Fruit fly (Drosophila melanogaster): ENCODE results near the gene CG31975.

CG31975 gene

dm6 chr2L:91830-92229, 49.0 kb downstream of the CG31975 start:
- TF ChIP-seq Doc3 (GFP tag; IDR thresholded peaks at IDR 0.05; ENCODE audit: partially characterized antibody) (no peak), cg (GFP tag; optimal IDR thresholded peaks at IDR 0.05) (no peak), pzg (GFP tag; optimal IDR thresholded peaks at IDR 0.05) (no peak), danr (GFP tag; IDR thresholded peaks at IDR 0.05) (no peak), lbe (GFP tag; optimal IDR thresholded peaks at IDR 0.05) (peak; percentile 70), corto (GFP tag; optimal IDR thresholded peaks at IDR 0.05) (peak; percentile 67), Drgx (GFP tag; IDR thresholded peaks at IDR 0.05) (peak; percentile 53; the same call in 1 of the 2 replicates), Mad (GFP tag; optimal IDR thresholded peaks at IDR 0.05) (no peak), nom (GFP tag; optimal IDR thresholded peaks at IDR 0.05) (peak; percentile 83), bsh (GFP tag; optimal IDR thresholded peaks at IDR 0.05) (peak in 1 of 2 experiments; percentile 67), B-H1 (GFP tag; IDR thresholded peaks at IDR 0.05) (no peak), Opbp (GFP tag; IDR thresholded peaks at IDR 0.05; ENCODE audit: partially characterized antibody) (no peak)

DNA sequence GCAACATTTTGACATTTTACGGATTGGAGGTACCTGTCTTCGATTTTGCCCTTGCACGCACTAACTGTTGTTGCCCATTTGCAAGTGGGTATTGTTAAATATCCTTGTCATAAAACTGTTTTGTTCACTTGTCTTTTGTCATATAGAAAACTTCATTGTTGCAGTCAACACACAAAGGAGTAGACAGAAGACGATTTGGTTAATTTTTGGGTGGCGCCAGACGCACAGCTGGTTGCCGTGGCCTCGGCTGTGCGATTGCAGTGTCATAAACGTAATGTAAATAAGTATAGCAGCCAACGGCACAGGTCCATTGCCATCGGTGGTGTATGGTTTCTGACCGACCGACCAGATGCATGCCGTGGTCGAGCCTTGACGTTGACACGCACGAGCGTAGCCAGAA, 49.5 kb downstream of the CG31975 start:
- TF ChIP-seq zen (tag; optimal IDR thresholded peaks at IDR 0.05) (peak; percentile 99), D (optimal IDR thresholded peaks at IDR 0.05) (peak; percentile 93), D (GFP tag; optimal IDR thresholded peaks at IDR 0.05) (no peak), Kr (GFP tag; optimal IDR thresholded peaks at IDR 0.05) (peak; percentile 14), CG10147 (GFP tag; optimal IDR thresholded peaks at IDR 0.05) (no peak), CG15479 (GFP tag; optimal IDR thresholded peaks at IDR 0.05) (peak; percentile 60), cwo (GFP tag; optimal IDR thresholded peaks at IDR 0.05) (no peak), prd (optimal IDR thresholded peaks at IDR 0.05) (no peak), prd (GFP tag; IDR thresholded peaks at IDR 0.05) (0 out of 3 replicates have a peak, but pooled peaks have one; percentile 29), Awh (GFP tag; IDR thresholded peaks at IDR 0.05) (no peak), CG3065 (GFP tag; optimal IDR thresholded peaks at IDR 0.05) (no peak), HLH3B (GFP tag; IDR thresholded peaks at IDR 0.05) (no peak), tin (GFP tag; optimal IDR thresholded peaks at IDR 0.05) (no peak), tll (GFP tag; optimal IDR thresholded peaks at IDR 0.05) (peak in 1 of 2 experiments; percentile 82), sc (optimal IDR thresholded peaks at IDR 0.05) (no peak), sc (GFP tag; optimal IDR thresholded peaks at IDR 0.05) (no peak), twi (tag; optimal IDR thresholded peaks at IDR 0.05) (peak; percentile 43), tx (GFP tag; optimal IDR thresholded peaks at IDR 0.05) (no peak), cad (GFP tag; optimal IDR thresholded peaks at IDR 0.05) (peak; percentile 97)

- TF ChIP-seq CG2199 (GFP tag; IDR thresholded peaks at IDR 0.05) (0 out of 3 replicates have a peak, but pooled peaks have one; percentile 27), twi (tag; optimal IDR thresholded peaks at IDR 0.05) (peak; percentile 100), Doc2 (GFP tag; IDR thresholded peaks at IDR 0.05) (no peak), caup (GFP tag; optimal IDR thresholded peaks at IDR 0.05; ENCODE audit: severe bottlenecking) (no peak)
Observed at dm6 chr2L:90081-90480, 50.7 kb downstream of the CG31975 start.

- TF ChIP-seq zen (tag; optimal IDR thresholded peaks at IDR 0.05): peak; percentile 97
- TF ChIP-seq eyg (GFP tag; optimal IDR thresholded peaks at IDR 0.05): no peak
Observed at dm6 chr2L:89158-89557, 51.6 kb downstream of the CG31975 start.

DNA sequence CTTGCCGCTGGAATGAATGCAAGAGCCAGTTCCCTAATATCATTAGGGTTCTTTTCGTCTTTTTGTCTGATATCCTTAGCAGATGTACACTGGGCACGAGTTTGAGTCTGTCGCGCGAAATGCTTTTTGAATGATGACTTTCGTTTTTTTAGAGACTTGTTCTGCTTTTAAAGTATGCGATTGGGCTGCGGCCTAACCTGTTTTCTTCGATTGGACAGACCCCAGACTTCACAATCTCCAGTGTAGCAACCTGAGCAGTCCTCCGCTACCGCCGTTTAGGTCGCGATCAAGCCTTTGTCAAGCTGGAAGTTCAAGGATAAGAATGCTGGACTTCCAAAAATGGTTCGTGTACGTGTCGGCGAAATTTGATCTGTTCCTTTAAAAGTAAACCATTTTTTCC, 52.3 kb downstream of the CG31975 start:
- TF ChIP-seq Blimp-1 (GFP tag; optimal IDR thresholded peaks at IDR 0.05) (peak; percentile 20), exex (tag; optimal IDR thresholded peaks at IDR 0.05) (no peak), Atf3 (GFP tag; optimal IDR thresholded peaks at IDR 0.05) (no peak), emc (GFP tag; optimal IDR thresholded peaks at IDR 0.05) (no peak), sens (GFP tag) (peak; percentile 19), CG2712 (tag; optimal IDR thresholded peaks at IDR 0.05) (no peak), CG18764 (GFP tag; optimal IDR thresholded peaks at IDR 0.05) (no peak), so (GFP tag; IDR thresholded peaks at IDR 0.05) (no peak), CG14860 (GFP tag; IDR thresholded peaks at IDR 0.05; ENCODE audit: partially characterized antibody) (no peak), CG12236 (GFP tag; optimal IDR thresholded peaks at IDR 0.05) (no peak), D19B (GFP tag; optimal IDR thresholded peaks at IDR 0.05) (no peak), CG2199 (GFP tag; IDR thresholded peaks at IDR 0.05) (0 out of 3 replicates have a peak, but pooled peaks have one; percentile 19), Rx (GFP tag; IDR thresholded peaks at IDR 0.05) (no peak)
